Worm (Caenorhabditis elegans) whole organism, mixed stage, embryonic: ENCODE results near the gene cest-32.

ENCODE experiments used
- ceh-83 ChIP-seq: fragments of 200-800 bp; sonication (Bioruptor generic); optimal IDR thresholded peaks from 2 replicates; lab custom pipeline; 2018; ENCODE audit warnings: mild to moderate bottlenecking, missing genetic modification characterization, missing compliant biosample characterization
- nhr-237 ChIP-seq: fragments of 150-350 bp; optimal IDR thresholded peaks from 2 replicates; lab custom pipeline; 2014; ENCODE audit warnings: missing biosample characterization, missing genetic modification characterization

- TF ChIP-seq nhr-237 (tag; lab: Kevin White, UChicago), result no peak
- TF ChIP-seq ceh-83 (GFP tag; lab: Kevin White, UChicago), result no peak
Observed at ce11 chrV:5233777-5234176, at the start of gene cest-32.
